Fruit fly (Drosophila melanogaster): Measurements from ENCODE around the gene AdamTS-A.

dm6 chr3R:15507760-15508159, 31.8 kb upstream of the AdamTS-A start:
- TF ChIP-seq chn (GFP tag; optimal IDR thresholded peaks at IDR 0.05) (no peak), scrt (GFP tag; optimal IDR thresholded peaks at IDR 0.05) (no peak), bab2 (GFP tag; optimal IDR thresholded peaks at IDR 0.05) (no peak), Camta (GFP tag; optimal IDR thresholded peaks at IDR 0.05) (no peak), sqz (GFP tag; optimal IDR thresholded peaks at IDR 0.05) (no peak), Scr (GFP tag; IDR thresholded peaks at IDR 0.05; ENCODE audit: partially characterized antibody) (no peak)

Measured in whole organism, embryonic.